Fruit fly (Drosophila melanogaster) whole organism, embryonic: ENCODE results near the gene spd-2.

Experiments used
- ATbp ChIP-seq: fragments of 200-800 bp; sonication (Bioruptor generic); optimal IDR thresholded peaks from 2 replicates; lab custom pipeline; 2017; ENCODE audit warnings: missing biosample characterization, mild to moderate bottlenecking, missing genetic modification characterization, missing genetic modification reagents
- Abd-B ChIP-seq: fragments of 200-800 bp; sonication (Bioruptor generic); optimal IDR thresholded peaks from 2 replicates; lab custom pipeline; 2018; ENCODE audit warnings: missing biosample characterization, mild to moderate bottlenecking, missing genetic modification characterization, moderate library complexity
- Bdp1 ChIP-seq: fragments of 200-800 bp; sonication (Bioruptor generic); optimal IDR thresholded peaks from 3 replicates; lab custom pipeline; 2016; ENCODE audit warnings: missing biosample characterization, missing genetic modification characterization
- BtbVII ChIP-seq: fragments of 200-800 bp; sonication (Bioruptor generic); optimal IDR thresholded peaks from 3 replicates; lab custom pipeline; 2017; ENCODE audit warnings: missing biosample characterization, mild to moderate bottlenecking, missing genetic modification characterization
- C15 ChIP-seq: fragments of 200-800 bp; sonication (Bioruptor generic); IDR thresholded peaks from 3 replicates; pipeline ENCODE4 v1.3.6; 2022; ENCODE audit warnings: missing biosample characterization, missing genetic modification characterization
- CG10274 ChIP-seq: fragments of 200-800 bp; sonication (Bioruptor generic); optimal IDR thresholded peaks from 3 replicates; lab custom pipeline; 2017; ENCODE audit warnings: missing biosample characterization, mild to moderate bottlenecking, missing genetic modification characterization
- CG10431 ChIP-seq: fragments of 200-800 bp; sonication (Bioruptor generic); optimal IDR thresholded peaks from 3 replicates; lab custom pipeline; 2018; ENCODE audit warnings: missing biosample characterization, mild to moderate bottlenecking, missing genetic modification characterization
- CG12236 ChIP-seq: fragments of 200-800 bp; sonication (Bioruptor generic); optimal IDR thresholded peaks from 2 replicates; lab custom pipeline; 2016; ENCODE audit warnings: missing biosample characterization, missing genetic modification characterization
- CG12299 ChIP-seq: fragments of 200-800 bp; sonication (Bioruptor generic); optimal IDR thresholded peaks from 2 replicates; lab custom pipeline; 2018; ENCODE audit warnings: missing biosample characterization, mild to moderate bottlenecking, missing genetic modification characterization
- CG12659 ChIP-seq: fragments of 200-800 bp; sonication (Bioruptor generic); optimal IDR thresholded peaks from 3 replicates; lab custom pipeline; 2017; ENCODE audit warnings: mild to moderate bottlenecking, missing biosample characterization, missing genetic modification reagents, missing genetic modification characterization
- CG15269 ChIP-seq: fragments of 200-800 bp; sonication (Bioruptor generic); optimal IDR thresholded peaks from 2 replicates; lab custom pipeline; 2018; ENCODE audit warnings: missing biosample characterization, mild to moderate bottlenecking, missing genetic modification characterization, moderate library complexity
- CG15601 ChIP-seq: fragments of 200-800 bp; sonication (Bioruptor generic); optimal IDR thresholded peaks from 3 replicates; lab custom pipeline; 2019; ENCODE audit warnings: missing biosample characterization, mild to moderate bottlenecking, missing genetic modification characterization, moderate library complexity
- CG17385 ChIP-seq: fragments of 200-800 bp; sonication (Bioruptor generic); optimal IDR thresholded peaks from 3 replicates; lab custom pipeline; 2018; ENCODE audit warnings: missing biosample characterization, mild to moderate bottlenecking, missing genetic modification characterization
- CG2129 ChIP-seq: fragments of 200-800 bp; sonication (Bioruptor generic); IDR thresholded peaks from 2 replicates; pipeline ENCODE4 v1.3.6; 2022; ENCODE audit warnings: missing biosample characterization, missing genetic modification characterization; ENCODE audit not compliant: partially characterized antibody
- CG32767 ChIP-seq: fragments of 200-800 bp; sonication (Bioruptor generic); IDR thresholded peaks from 2 replicates; pipeline ENCODE4 v1.3.6; 2022; ENCODE audit warnings: missing biosample characterization, missing genetic modification characterization
- CG3281 ChIP-seq: fragments of 200-800 bp; sonication (Bioruptor generic); optimal IDR thresholded peaks from 3 replicates; lab custom pipeline; 2017; ENCODE audit warnings: missing biosample characterization, mild to moderate bottlenecking, missing genetic modification characterization
- CG33557 ChIP-seq: fragments of 200-800 bp; sonication (Bioruptor generic); optimal IDR thresholded peaks from 2 replicates; lab custom pipeline; 2019; ENCODE audit warnings: missing biosample characterization, mild to moderate bottlenecking, missing genetic modification characterization, moderate library complexity
- CG34376 ChIP-seq: fragments of 200-800 bp; sonication (Bioruptor generic); optimal IDR thresholded peaks from 2 replicates; lab custom pipeline; 2018; ENCODE audit warnings: missing biosample characterization, mild to moderate bottlenecking, missing genetic modification characterization
- CG43689 ChIP-seq: fragments of 200-800 bp; sonication (Bioruptor generic); IDR thresholded peaks from 2 replicates; pipeline ENCODE4 v1.3.6; 2022; ENCODE audit warnings: missing biosample characterization, missing genetic modification characterization
- CG6689 ChIP-seq: fragments of 200-800 bp; sonication (Bioruptor generic); IDR thresholded peaks from 2 replicates; pipeline ENCODE4 v1.3.6; 2022; ENCODE audit warnings: missing biosample characterization, missing genetic modification characterization
- CG6765 ChIP-seq: fragments of 200-800 bp; sonication (Bioruptor generic); optimal IDR thresholded peaks from 3 replicates; lab custom pipeline; 2017; ENCODE audit warnings: missing biosample characterization, mild to moderate bottlenecking, missing genetic modification characterization
- CG7745 ChIP-seq: fragments of 200-800 bp; sonication (Bioruptor generic); optimal IDR thresholded peaks from 2 replicates; lab custom pipeline; 2018; ENCODE audit warnings: missing biosample characterization, mild to moderate bottlenecking, missing genetic modification characterization, moderate library complexity
- CG9609 ChIP-seq: fragments of 200-800 bp; sonication (Bioruptor generic); optimal IDR thresholded peaks from 3 replicates; lab custom pipeline; 2016; ENCODE audit warnings: missing biosample characterization, missing genetic modification characterization
- CHES-1-like ChIP-seq: fragments of 200-800 bp; sonication (Bioruptor generic); optimal IDR thresholded peaks from 2 replicates; lab custom pipeline; 2016; ENCODE audit warnings: missing biosample characterization, missing genetic modification characterization
- CkIIα-i1 ChIP-seq: fragments of 200-800 bp; sonication (Bioruptor generic); IDR thresholded peaks from 2 replicates; pipeline ENCODE4 v1.3.6; 2022; ENCODE audit warnings: missing biosample characterization, missing genetic modification characterization
- Dp ChIP-seq: fragments of 200-800 bp; sonication (Bioruptor generic); optimal IDR thresholded peaks from 2 replicates; lab custom pipeline; 2018; ENCODE audit warnings: missing biosample characterization, mild to moderate bottlenecking, missing genetic modification characterization, moderate library complexity
- Eip74EF ChIP-seq, 2 experiments: fragments of 200-800 bp in 1 of 2; fragments of >200 bp in 1 of 2; sonication (Bioruptor generic) in 1 of 2; optimal IDR thresholded peaks; 2 replicates each; lab custom pipeline; 2017 to 2019; ENCODE audit warnings: missing biosample characterization in 2 of 2, missing genetic modification characterization in 2 of 2, mild to moderate bottlenecking in 1 of 2, moderate library complexity in 1 of 2
- Fer3 ChIP-seq: fragments of 200-800 bp; sonication (Bioruptor generic); optimal IDR thresholded peaks from 2 replicates; lab custom pipeline; 2018; ENCODE audit warnings: missing biosample characterization, mild to moderate bottlenecking, missing genetic modification characterization, moderate library complexity
- HHEX ChIP-seq: fragments of 200-800 bp; sonication (Bioruptor generic); optimal IDR thresholded peaks from 3 replicates; lab custom pipeline; 2017; ENCODE audit warnings: missing biosample characterization, mild to moderate bottlenecking, missing genetic modification characterization, missing genetic modification reagents
- HLH54F ChIP-seq: fragments of 200-800 bp; sonication (Bioruptor generic); optimal IDR thresholded peaks from 3 replicates; lab custom pipeline; 2016; ENCODE audit warnings: missing biosample characterization, missing genetic modification characterization
- HmgZ ChIP-seq: fragments of 200-800 bp; sonication (Bioruptor generic); optimal IDR thresholded peaks from 2 replicates; lab custom pipeline; 2018; ENCODE audit warnings: missing biosample characterization, mild to moderate bottlenecking, missing genetic modification characterization
- Med ChIP-seq: fragments of 200-800 bp; sonication (Bioruptor generic); peaks from one replicate; lab custom pipeline; 2016; ENCODE audit warnings: missing biosample characterization, missing genetic modification characterization, mild to moderate bottlenecking, inconsistent platforms, moderate library complexity
- Oaz ChIP-seq: fragments of 200-800 bp; sonication (Bioruptor generic); IDR thresholded peaks from 2 replicates; pipeline ENCODE4 v1.3.6; 2022; ENCODE audit warnings: missing biosample characterization, missing genetic modification characterization
- Sry-δ ChIP-seq: fragments of 200-800 bp; sonication (Bioruptor generic); optimal IDR thresholded peaks from 2 replicates; lab custom pipeline; 2016; ENCODE audit warnings: missing biosample characterization, missing genetic modification characterization
- ato ChIP-seq: fragments of 200-800 bp; sonication (Bioruptor generic); IDR thresholded peaks from 2 replicates; pipeline ENCODE4 v1.3.6; 2022; ENCODE audit warnings: missing biosample characterization, missing genetic modification characterization; ENCODE audit not compliant: partially characterized antibody
- cas ChIP-seq: fragments of 200-800 bp; sonication (Bioruptor generic); IDR thresholded peaks from 2 replicates; pipeline ENCODE4 v1.3.6; 2022; ENCODE audit warnings: missing biosample characterization, missing genetic modification characterization
- caup ChIP-seq: fragments of 200-800 bp; sonication (Bioruptor generic); optimal IDR thresholded peaks from 3 replicates; lab custom pipeline; 2017; ENCODE audit warnings: missing biosample characterization, mild to moderate bottlenecking, missing genetic modification characterization, moderate library complexity; ENCODE audit not compliant: severe bottlenecking
- dmrt11E ChIP-seq: fragments of 200-800 bp; sonication (Bioruptor generic); optimal IDR thresholded peaks from 3 replicates; lab custom pipeline; 2018; ENCODE audit warnings: missing biosample characterization, mild to moderate bottlenecking, missing genetic modification characterization, moderate library complexity
- eyg ChIP-seq: fragments of 200-800 bp; sonication (Bioruptor generic); optimal IDR thresholded peaks from 3 replicates; lab custom pipeline; 2016; ENCODE audit warnings: missing biosample characterization, missing genetic modification characterization
- lab ChIP-seq: fragments of 200-800 bp; sonication (Bioruptor generic); optimal IDR thresholded peaks from 3 replicates; lab custom pipeline; 2017; ENCODE audit warnings: missing biosample characterization, missing genetic modification characterization, mild to moderate bottlenecking, moderate library complexity, missing genetic modification reagents
- lilli ChIP-seq: fragments of 200-800 bp; sonication (Bioruptor generic); optimal IDR thresholded peaks from 3 replicates; lab custom pipeline; 2016; ENCODE audit warnings: missing biosample characterization, missing genetic modification characterization
- mam ChIP-seq: fragments of 200-800 bp; sonication (Bioruptor generic); optimal IDR thresholded peaks from 3 replicates; lab custom pipeline; 2016; ENCODE audit warnings: missing biosample characterization, missing genetic modification characterization
- otp ChIP-seq: fragments of 200-800 bp; sonication (Bioruptor generic); IDR thresholded peaks from 3 replicates; pipeline ENCODE4, ENCODE4 v1.3.6; 2022; ENCODE audit warnings: missing biosample characterization, missing genetic modification characterization
- pho ChIP-seq: fragments of 200-800 bp; sonication (Bioruptor generic); optimal IDR thresholded peaks from 2 replicates; lab custom pipeline; 2016; ENCODE audit warnings: missing biosample characterization, missing genetic modification characterization
- prd ChIP-seq, 3 experiments: fragments of >200 bp in 2 of 3; fragments of 200-800 bp in 1 of 3; sonication (Bioruptor generic) in 1 of 3; optimal IDR thresholded peaks in 2 of 3; IDR thresholded peaks in 1 of 3; 2 replicates in 2 of 3; 3 replicates in 1 of 3; pipeline versions ENCODE4 v1.3.6 to Lab custom; 2017 to 2022; ENCODE audit warnings: missing biosample characterization in 1 of 3, missing genetic modification characterization in 1 of 3
- ssp ChIP-seq: fragments of 200-800 bp; sonication (Bioruptor generic); IDR thresholded peaks from 2 replicates; pipeline ENCODE4 v1.3.6; 2022; ENCODE audit warnings: missing biosample characterization, missing genetic modification characterization
- unpg ChIP-seq: fragments of 200-800 bp; sonication (Bioruptor generic); optimal IDR thresholded peaks from 3 replicates; lab custom pipeline; 2018; ENCODE audit warnings: missing biosample characterization, mild to moderate bottlenecking, missing genetic modification characterization, moderate library complexity
- wdn ChIP-seq: fragments of 200-800 bp; sonication (Bioruptor generic); IDR thresholded peaks from 2 replicates; pipeline ENCODE4 v1.3.6; 2022; ENCODE audit warnings: missing biosample characterization, missing genetic modification characterization
- zfh1 ChIP-seq: fragments of 200-800 bp; sonication (Bioruptor generic); IDR thresholded peaks from 3 replicates; pipeline ENCODE4 v1.3.6; 2022; ENCODE audit warnings: missing biosample characterization, missing genetic modification characterization

spd-2 gene

dm6 chr3L:16615132-16615709 is 20.4 kb upstream of the spd-2 start, which contains the start of gene Mo25 (continued):
- TF ChIP-seq CG6765 = no peak
- no peak for TF ChIP-seq CG15269 (tag; lab: Kevin White, UChicago)
- no peak for TF ChIP-seq CHES-1-like (GFP tag; lab: Kevin White, UChicago)
- peak; percentile 7 for TF ChIP-seq Abd-B
- no peak for TF ChIP-seq CG43689
- peak; percentile 92 for TF ChIP-seq Med (GFP tag; lab: Kevin White, UChicago)
- peak; percentile 7 for TF ChIP-seq mam (GFP tag; lab: Kevin White, UChicago)
- no peak for TF ChIP-seq C15 (GFP tag; lab: Robert Waterston, UW)
- TF ChIP-seq ATbp = no peak
- peak; percentile 88 for TF ChIP-seq CG12659 (GFP tag; lab: Kevin White, UChicago)
- TF ChIP-seq Eip74EF (GFP tag; optimal IDR thresholded peaks at IDR 0.05; lab: Kevin White, UChicago) = no peak
- peak; percentile 44 for TF ChIP-seq CG17385 (GFP tag; lab: Kevin White, UChicago)
- 0 out of 2 replicates have a peak, but pooled peaks have one; percentile 45 for TF ChIP-seq CG2129
- TF ChIP-seq ato (GFP tag; lab: Robert Waterston, UW) = peak; percentile 55
- TF ChIP-seq CG6689 = no peak
- TF ChIP-seq cas (GFP tag; lab: Robert Waterston, UW) = no peak
- TF ChIP-seq CG10274 (GFP tag; lab: Kevin White, UChicago) = no peak
- TF ChIP-seq CG12299 (tag; lab: Kevin White, UChicago) = peak; percentile 11
- no peak for TF ChIP-seq eyg (GFP tag; lab: Kevin White, UChicago)
- no peak for TF ChIP-seq CG12236 (GFP tag; lab: Kevin White, UChicago)
- no peak for TF ChIP-seq pho
- peak; percentile 58 for TF ChIP-seq Fer3 (tag; lab: Kevin White, UChicago)
- peak; percentile 13 for TF ChIP-seq HLH54F (GFP tag; lab: Kevin White, UChicago)
- TF ChIP-seq ssp (GFP tag; lab: Robert Waterston, UW) = peak; percentile 29; the same call in 1 of the 2 replicates
- TF ChIP-seq CG33557 (GFP tag; lab: Kevin White, UChicago) = no peak
- peak; percentile 69 for TF ChIP-seq lilli (GFP tag; lab: Kevin White, UChicago)
- no peak for TF ChIP-seq CG9609 (GFP tag; lab: Kevin White, UChicago)
- no peak for TF ChIP-seq CG32767
- TF ChIP-seq otp (GFP tag; lab: Robert Waterston, UW) = 0 out of 3 replicates have a peak, but pooled peaks have one; percentile 33
- no peak for TF ChIP-seq Oaz
- peak; percentile 18 for TF ChIP-seq CG34376 (GFP tag; lab: Kevin White, UChicago)
- no peak for TF ChIP-seq prd (optimal IDR thresholded peaks at IDR 0.05; lab: Kevin White, UChicago)
- peak; percentile 40; the same call in 1 of the 3 replicates for TF ChIP-seq prd (GFP tag; IDR thresholded peaks at IDR 0.05; lab: Robert Waterston, UW)
- TF ChIP-seq BtbVII (GFP tag; lab: Kevin White, UChicago) = peak; percentile 29
- peak; percentile 43 for TF ChIP-seq caup
- peak; percentile 73 for TF ChIP-seq HmgZ (tag; lab: Kevin White, UChicago)
- no peak for TF ChIP-seq CG7745 (tag; lab: Kevin White, UChicago)
- TF ChIP-seq wdn (GFP tag; lab: Robert Waterston, UW) = no peak
- peak; percentile 59 for TF ChIP-seq Sry-δ
- TF ChIP-seq unpg (GFP tag; lab: Kevin White, UChicago) = no peak
- TF ChIP-seq CG10431 (GFP tag; lab: Kevin White, UChicago) = peak; percentile 26
- TF ChIP-seq CG3281 (GFP tag; lab: Kevin White, UChicago) = peak; percentile 11
- no peak for TF ChIP-seq CkIIα-i1 (GFP tag; lab: Robert Waterston, UW)
- no peak for TF ChIP-seq zfh1 (GFP tag; lab: Robert Waterston, UW)
- TF ChIP-seq Dp = peak; percentile 83
- no peak for TF ChIP-seq lab (GFP tag; lab: Kevin White, UChicago)
- TF ChIP-seq HHEX = no peak
- TF ChIP-seq Bdp1 = peak; percentile 29
- peak; percentile 60 for TF ChIP-seq CG15601
- TF ChIP-seq dmrt11E (tag; lab: Kevin White, UChicago) = peak; percentile 14
